Worm (Caenorhabditis elegans) whole organism, late embryonic: ENCODE measurements around the gene B0393.5.

ENCODE experiments used
- C38D4.7 ChIP-seq: fragments of 200-800 bp; sonication (Bioruptor generic); optimal IDR thresholded peaks from 2 replicates; lab custom pipeline; 2018; ENCODE audit warnings: mild to moderate bottlenecking, missing genetic modification characterization, moderate library complexity, missing compliant biosample characterization
- F13H6.1 ChIP-seq: sonication (generic microtip); optimal IDR thresholded peaks from 2 replicates; lab custom pipeline; 2016; ENCODE audit warnings: missing genetic modification characterization, missing compliant biosample characterization
- K02D7.2 ChIP-seq: sonication (generic microtip); optimal IDR thresholded peaks from 2 replicates; lab custom pipeline; 2017; ENCODE audit warnings: mild to moderate bottlenecking, missing genetic modification characterization, missing compliant biosample characterization
- K09A11.1 ChIP-seq: sonication (generic microtip); optimal IDR thresholded peaks from 2 replicates; lab custom pipeline; 2017; ENCODE audit warnings: antibody characterized with exemption, mild to moderate bottlenecking, missing genetic modification characterization, missing compliant biosample characterization; ENCODE audit not compliant: insufficient read depth
- Y22D7AL.16 ChIP-seq: sonication (generic microtip); optimal IDR thresholded peaks from 2 replicates; lab custom pipeline; 2016; ENCODE audit warnings: missing genetic modification characterization, missing compliant biosample characterization
- ahr-1 ChIP-seq: sonication (generic microtip); optimal IDR thresholded peaks from 2 replicates; lab custom pipeline; 2016; ENCODE audit warnings: missing genetic modification characterization, missing compliant biosample characterization
- ceh-14 ChIP-seq: sonication (generic microtip); optimal IDR thresholded peaks from 2 replicates; lab custom pipeline; 2016; ENCODE audit warnings: missing genotype, missing genetic modification characterization, missing compliant biosample characterization
- ceh-18 ChIP-seq: sonication (generic microtip); optimal IDR thresholded peaks from 2 replicates; lab custom pipeline; 2016; ENCODE audit warnings: missing genetic modification characterization, missing compliant biosample characterization
- ceh-19 ChIP-seq: fragments of 200-800 bp; sonication (Bioruptor generic); optimal IDR thresholded peaks from 2 replicates; lab custom pipeline; 2018; ENCODE audit warnings: mild to moderate bottlenecking, missing genetic modification characterization, missing compliant biosample characterization
- ceh-2 ChIP-seq: sonication (generic microtip); optimal IDR thresholded peaks from 2 replicates; lab custom pipeline; 2016; ENCODE audit warnings: missing genotype, missing genetic modification characterization, missing compliant biosample characterization
- ceh-24 ChIP-seq: sonication (generic microtip); optimal IDR thresholded peaks from 2 replicates; lab custom pipeline; 2016; ENCODE audit warnings: mild to moderate bottlenecking, missing genetic modification characterization, missing compliant biosample characterization
- ceh-30 ChIP-seq: fragments of 150-350 bp; optimal IDR thresholded peaks from 2 replicates; lab custom pipeline; 2014; ENCODE audit warnings: missing biosample characterization, missing genetic modification characterization
- ceh-31 ChIP-seq: sonication (generic microtip); optimal IDR thresholded peaks from 2 replicates; lab custom pipeline; 2016; ENCODE audit warnings: missing genetic modification characterization, missing compliant biosample characterization
- ceh-34 ChIP-seq: sonication (generic microtip); optimal IDR thresholded peaks from 2 replicates; lab custom pipeline; 2016; ENCODE audit warnings: mild to moderate bottlenecking, missing genetic modification characterization, missing compliant biosample characterization
- ceh-48 ChIP-seq: sonication (generic microtip); optimal IDR thresholded peaks from 2 replicates; lab custom pipeline; 2016; ENCODE audit warnings: missing genetic modification characterization, inconsistent platforms, missing compliant biosample characterization
- che-1 ChIP-seq: sonication (generic microtip); optimal IDR thresholded peaks from 2 replicates; lab custom pipeline; 2016; ENCODE audit warnings: mild to moderate bottlenecking, missing genetic modification characterization, missing compliant biosample characterization
- dve-1 ChIP-seq: sonication (generic microtip); optimal IDR thresholded peaks from 2 replicates; lab custom pipeline; 2017; ENCODE audit warnings: antibody characterized with exemption, mild to moderate bottlenecking, missing genetic modification characterization, missing compliant biosample characterization
- elt-4 ChIP-seq: sonication (generic microtip); optimal IDR thresholded peaks from 2 replicates; lab custom pipeline; 2016; ENCODE audit warnings: missing genetic modification characterization, missing compliant biosample characterization
- ets-4 ChIP-seq: sonication (generic microtip); optimal IDR thresholded peaks from 2 replicates; lab custom pipeline; 2016; ENCODE audit warnings: missing genetic modification characterization, missing compliant biosample characterization
- eyg-1 ChIP-seq: sonication (generic microtip); optimal IDR thresholded peaks from 2 replicates; lab custom pipeline; 2016; ENCODE audit warnings: missing genotype, missing genetic modification characterization, missing compliant biosample characterization
- fkh-10 ChIP-seq: fragments of 150-350 bp; optimal IDR thresholded peaks from 2 replicates; lab custom pipeline; 2014; ENCODE audit warnings: missing biosample characterization, missing genetic modification reagents, missing genetic modification characterization
- hlh-13 ChIP-seq: fragments of 200-800 bp; sonication (Bioruptor generic); optimal IDR thresholded peaks from 2 replicates; lab custom pipeline; 2018; ENCODE audit warnings: mild to moderate bottlenecking, missing genetic modification characterization, missing compliant biosample characterization
- hlh-15 ChIP-seq: sonication (generic microtip); optimal IDR thresholded peaks from 2 replicates; lab custom pipeline; 2016; ENCODE audit warnings: missing genetic modification characterization, missing compliant biosample characterization
- hlh-30 ChIP-seq: sonication (generic microtip); optimal IDR thresholded peaks from 2 replicates; lab custom pipeline; 2017; ENCODE audit warnings: antibody characterized with exemption, missing genetic modification characterization, missing compliant biosample characterization; ENCODE audit not compliant: insufficient read depth
- hlh-6 ChIP-seq: sonication (generic microtip); optimal IDR thresholded peaks from 2 replicates; lab custom pipeline; 2016; ENCODE audit warnings: missing genotype, missing genetic modification characterization, missing compliant biosample characterization
- hlh-8 ChIP-seq: sonication (generic microtip); optimal IDR thresholded peaks from 2 replicates; lab custom pipeline; 2016; ENCODE audit warnings: missing genotype, missing genetic modification characterization, missing compliant biosample characterization
- nfya-1 ChIP-seq: sonication (generic microtip); optimal IDR thresholded peaks from 2 replicates; lab custom pipeline; 2017; ENCODE audit warnings: missing genetic modification characterization, mild to moderate bottlenecking, missing compliant biosample characterization, antibody characterized with exemption, moderate library complexity
- nhr-11 ChIP-seq: fragments of 150-350 bp; optimal IDR thresholded peaks from 2 replicates; lab custom pipeline; 2014; ENCODE audit warnings: missing biosample characterization, missing genetic modification characterization
- npax-4 ChIP-seq: sonication (generic microtip); optimal IDR thresholded peaks from 2 replicates; lab custom pipeline; 2016; ENCODE audit warnings: missing genetic modification characterization, missing compliant biosample characterization
- pag-3 ChIP-seq: sonication (generic microtip); optimal IDR thresholded peaks from 2 replicates; lab custom pipeline; 2016; ENCODE audit warnings: missing compliant biosample characterization, missing genetic modification characterization, borderline replicate concordance
- pat-9 ChIP-seq: fragments of 200-800 bp; sonication (Bioruptor generic); optimal IDR thresholded peaks from 2 replicates; lab custom pipeline; 2018; ENCODE audit warnings: mild to moderate bottlenecking, missing genetic modification characterization, moderate library complexity, missing compliant biosample characterization
- pax-1 ChIP-seq: fragments of 150-350 bp; optimal IDR thresholded peaks from 2 replicates; lab custom pipeline; 2014; ENCODE audit warnings: missing biosample characterization, missing genetic modification characterization
- pqm-1 ChIP-seq: sonication (generic microtip); optimal IDR thresholded peaks from 2 replicates; lab custom pipeline; 2016; ENCODE audit warnings: missing genetic modification characterization, missing compliant biosample characterization
- pros-1 ChIP-seq: fragments of 150-350 bp; optimal IDR thresholded peaks from 2 replicates; lab custom pipeline; 2014; ENCODE audit warnings: missing biosample characterization, missing genetic modification reagents, missing genetic modification characterization
- rnt-1 ChIP-seq: sonication (generic microtip); optimal IDR thresholded peaks from 2 replicates; lab custom pipeline; 2016; ENCODE audit warnings: missing genetic modification characterization, missing compliant biosample characterization
- sdc-2 ChIP-seq: sonication (generic microtip); optimal IDR thresholded peaks from 2 replicates; lab custom pipeline; 2016; ENCODE audit warnings: missing genotype, missing genetic modification characterization, missing compliant biosample characterization
- sox-2 ChIP-seq: fragments of 200-800 bp; sonication (Bioruptor generic); IDR thresholded peaks from 2 replicates; pipeline ENCODE4 v1.3.6; 2022; ENCODE audit warnings: missing genetic modification reagents, missing genetic modification characterization, missing compliant biosample characterization
- sox-4 ChIP-seq: sonication (generic microtip); optimal IDR thresholded peaks from 2 replicates; lab custom pipeline; 2017; ENCODE audit warnings: mild to moderate bottlenecking, missing genetic modification characterization, inconsistent platforms, missing compliant biosample characterization
- syd-9 ChIP-seq: sonication (generic microtip); optimal IDR thresholded peaks from 2 replicates; lab custom pipeline; 2016; ENCODE audit warnings: mild to moderate bottlenecking, missing genetic modification characterization, moderate library complexity, missing compliant biosample characterization
- tbx-2 ChIP-seq: sonication (generic microtip); optimal IDR thresholded peaks from 2 replicates; lab custom pipeline; 2016; ENCODE audit warnings: missing genetic modification characterization, missing compliant biosample characterization
- tbx-7 ChIP-seq: sonication (generic microtip); optimal IDR thresholded peaks from 2 replicates; lab custom pipeline; 2016; ENCODE audit warnings: missing genotype, missing genetic modification characterization, missing compliant biosample characterization
- unc-3 ChIP-seq, 2 experiments: fragments of 200-800 bp in 1 of 2; sonication (Bioruptor generic) in 1 of 2; sonication (generic microtip) in 1 of 2; conservative IDR thresholded peaks in 1 of 2; optimal IDR thresholded peaks in 1 of 2; 2 replicates each; pipeline versions ENCODE4 v1.3.6 to Lab custom; 2016 to 2022; ENCODE audit warnings: missing compliant biosample characterization in 2 of 2, missing genetic modification characterization in 2 of 2, missing genetic modification reagents in 1 of 2
- unc-42 ChIP-seq: sonication (generic microtip); optimal IDR thresholded peaks from 2 replicates; lab custom pipeline; 2016; ENCODE audit warnings: missing genotype, missing genetic modification characterization, missing compliant biosample characterization
- unc-55 ChIP-seq: sonication (generic microtip); optimal IDR thresholded peaks from 2 replicates; lab custom pipeline; 2017; ENCODE audit warnings: missing biosample characterization, missing genetic modification reagents, missing genetic modification characterization
- unc-86 ChIP-seq: sonication (generic microtip); optimal IDR thresholded peaks from 2 replicates; lab custom pipeline; 2016; ENCODE audit warnings: missing genetic modification characterization, missing compliant biosample characterization

Gene B0393.5

DNA sequence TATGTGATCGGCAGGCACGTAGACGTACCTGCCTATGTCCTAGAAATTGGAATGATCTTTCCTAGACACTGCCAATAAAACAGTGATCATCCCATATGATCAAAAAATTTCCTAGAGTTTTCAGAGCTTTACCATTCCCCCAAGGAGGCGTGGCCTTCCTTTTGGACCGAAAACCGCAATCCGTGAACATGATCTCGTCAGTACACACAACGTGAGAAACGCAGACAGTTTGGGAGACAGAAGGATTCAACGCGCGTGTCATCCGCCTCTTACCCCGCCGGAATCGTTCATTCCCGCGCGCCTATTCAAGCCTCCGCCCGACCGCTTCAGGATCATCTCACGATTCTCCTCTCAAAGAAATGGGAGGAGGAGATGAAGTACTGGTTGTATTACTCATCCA is at the start of gene B0393.5:
B0393.5 (plus strand) TSS at position 301 of the 400 bp plus-strand sequence.
- no peak for TF ChIP-seq unc-86 (tag; lab: Kevin White, UChicago)
- TF ChIP-seq ceh-14 = no peak
- TF ChIP-seq dve-1 (tag; lab: Kevin White, UChicago) = no peak
- TF ChIP-seq ceh-24 (tag; lab: Kevin White, UChicago) = no peak
- no peak for TF ChIP-seq nfya-1 (tag; lab: Kevin White, UChicago)
- no peak for TF ChIP-seq ceh-30 (tag; lab: Kevin White, UChicago)
- no peak for TF ChIP-seq ceh-34 (tag; lab: Kevin White, UChicago)
- no peak for TF ChIP-seq nhr-11
- no peak for TF ChIP-seq pag-3 (tag; lab: Kevin White, UChicago)
- no peak for TF ChIP-seq rnt-1 (tag; lab: Kevin White, UChicago)
- no peak for TF ChIP-seq unc-3 (GFP tag; conservative IDR thresholded peaks at IDR 0.05; lab: Robert Waterston, UW)
- no peak for TF ChIP-seq unc-3 (tag; optimal IDR thresholded peaks at IDR 0.05; lab: Kevin White, UChicago)
- TF ChIP-seq ets-4 (tag; lab: Kevin White, UChicago) = no peak
- TF ChIP-seq, all 69 proteins: peak for 0

ce11 chrIII:4720620-4721227 is 44.9 kb upstream of the B0393.5 start, which contains the start of gene emb-5:
Gene emb-5 (minus strand): TSS chrIII:4720670.
- TF ChIP-seq sox-2 (GFP tag; lab: Robert Waterston, UW) = peak; percentile 29; the same call in 1 of the 2 replicates
- no peak for TF ChIP-seq hlh-8 (tag; lab: Kevin White, UChicago)
- TF ChIP-seq tbx-2 (tag; lab: Kevin White, UChicago) = peak; percentile 1
- TF ChIP-seq ceh-31 (tag; lab: Kevin White, UChicago) = peak; percentile 42
- no peak for TF ChIP-seq unc-86 (tag; lab: Kevin White, UChicago)
- peak; percentile 43 for TF ChIP-seq pax-1
- TF ChIP-seq hlh-15 (tag; lab: Kevin White, UChicago) = no peak
- no peak for TF ChIP-seq K02D7.2 (tag; lab: Kevin White, UChicago)
- peak; percentile 36 for TF ChIP-seq unc-42
- TF ChIP-seq ceh-48 (tag; lab: Kevin White, UChicago) = no peak
- no peak for TF ChIP-seq che-1
- no peak for TF ChIP-seq sdc-2
- no peak for TF ChIP-seq pat-9
- peak; percentile 17 for TF ChIP-seq ceh-34 (tag; lab: Kevin White, UChicago)
- peak; percentile 21 for TF ChIP-seq unc-55 (GFP tag; lab: Kevin White, UChicago)
- TF ChIP-seq dve-1 (tag; lab: Kevin White, UChicago) = peak; percentile 22
- TF ChIP-seq, all 69 proteins: peak for 8

ce11 chrIII:4721750-4722149 is 43.8 kb upstream of the B0393.5 start, which contains the start of gene acy-1:
Gene acy-1 (plus strand): TSS chrIII:4722095.
- no peak for TF ChIP-seq K09A11.1 (tag; lab: Kevin White, UChicago)
- no peak for TF ChIP-seq ahr-1 (tag; lab: Kevin White, UChicago)
- TF ChIP-seq rnt-1 (tag; lab: Kevin White, UChicago) = peak; percentile 67
- TF ChIP-seq npax-4 (tag; lab: Kevin White, UChicago) = no peak
- TF ChIP-seq hlh-30 (tag; lab: Kevin White, UChicago) = peak; percentile 38
- TF ChIP-seq unc-3 (GFP tag; conservative IDR thresholded peaks at IDR 0.05; lab: Robert Waterston, UW) = peak; percentile 57; the same call in 1 of the 2 replicates
- TF ChIP-seq unc-3 (tag; optimal IDR thresholded peaks at IDR 0.05; lab: Kevin White, UChicago) = peak; percentile 91
- TF ChIP-seq syd-9 = peak; percentile 1
- TF ChIP-seq C38D4.7 = no peak
- TF ChIP-seq che-1 = no peak
- TF ChIP-seq F13H6.1 = no peak
- TF ChIP-seq elt-4 = no peak
- TF ChIP-seq tbx-7 = no peak
- TF ChIP-seq hlh-13 (GFP tag; lab: Kevin White, UChicago) = no peak
- TF ChIP-seq pros-1 = no peak
- TF ChIP-seq ceh-19 (GFP tag; lab: Kevin White, UChicago) = peak; percentile 2
- TF ChIP-seq ets-4 (tag; lab: Kevin White, UChicago) = peak; percentile 50
- no peak for TF ChIP-seq pat-9
- TF ChIP-seq hlh-15 (tag; lab: Kevin White, UChicago) = no peak
- TF ChIP-seq pqm-1 (tag; lab: Kevin White, UChicago) = no peak
- TF ChIP-seq fkh-10 = no peak
- TF ChIP-seq unc-55 (GFP tag; lab: Kevin White, UChicago) = peak; percentile 90
- no peak for TF ChIP-seq unc-86 (tag; lab: Kevin White, UChicago)
- peak; percentile 84 for TF ChIP-seq ceh-31 (tag; lab: Kevin White, UChicago)
- TF ChIP-seq eyg-1 (tag; lab: Kevin White, UChicago) = peak; percentile 0
- no peak for TF ChIP-seq hlh-6 (tag; lab: Kevin White, UChicago)
- peak; percentile 79 for TF ChIP-seq ceh-34 (tag; lab: Kevin White, UChicago)
- TF ChIP-seq sox-4 (tag; lab: Kevin White, UChicago) = peak; percentile 25
- peak; percentile 89 for TF ChIP-seq ceh-18 (tag; lab: Kevin White, UChicago)
- TF ChIP-seq sox-2 (GFP tag; lab: Robert Waterston, UW) = no peak
- TF ChIP-seq unc-42 = peak; percentile 80
- no peak for TF ChIP-seq Y22D7AL.16 (tag; lab: Kevin White, UChicago)
- TF ChIP-seq ceh-2 (tag; lab: Kevin White, UChicago) = peak; percentile 38
